Fruit fly (Drosophila melanogaster) whole organism, larva: ENCODE results near the gene tkv.

Source experiments
- noc ChIP-seq: fragments of 200-800 bp; sonication (Bioruptor generic); optimal IDR thresholded peaks from 3 replicates; lab custom pipeline; 2019; ENCODE audit warnings: missing biosample characterization, mild to moderate bottlenecking, missing genetic modification characterization, moderate library complexity

Gene tkv

dm6 chr2L:5252399-5253030, 18.7 kb downstream of the tkv start:
- no peak for TF ChIP-seq noc (tag; lab: Kevin White, UChicago)

DNA sequence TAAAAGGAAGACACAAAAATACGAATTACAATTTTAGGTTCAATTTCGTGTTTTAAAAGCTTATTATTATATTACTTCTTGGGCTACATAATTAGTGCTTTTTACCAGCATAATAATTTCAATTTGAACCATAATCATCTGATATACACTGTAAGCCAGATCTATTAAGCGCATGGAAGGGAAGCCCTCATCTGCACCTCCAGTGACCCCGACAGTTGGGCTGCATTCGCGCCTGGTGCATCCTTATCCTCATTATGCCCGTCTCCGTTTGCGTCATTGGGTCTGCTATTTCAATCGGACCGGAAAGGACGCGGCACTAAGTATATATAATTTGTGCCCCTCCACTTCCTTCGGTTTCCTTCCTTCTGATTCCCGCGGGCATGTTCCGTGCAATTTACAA, 19.5 kb downstream of the tkv start:
- no peak for TF ChIP-seq noc (tag; lab: Kevin White, UChicago)

DNA sequence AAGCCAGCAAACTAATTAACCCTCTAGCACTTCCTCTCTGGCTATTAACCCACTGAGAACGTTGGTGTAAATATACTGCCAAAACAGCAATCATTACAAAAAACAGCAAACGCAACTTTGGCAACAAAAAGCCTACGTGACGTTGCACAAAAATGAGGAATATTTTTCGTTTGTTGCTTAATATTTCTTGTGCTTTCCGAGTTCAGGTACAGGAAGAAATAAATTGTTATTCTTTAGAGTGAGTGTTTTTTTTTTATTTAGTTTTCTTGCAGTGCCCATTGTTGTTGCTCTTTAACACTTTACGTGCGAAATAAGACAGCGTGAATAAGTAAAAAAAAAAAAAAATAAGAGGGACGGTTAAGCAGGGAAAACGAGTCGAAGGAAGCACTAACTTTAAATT, 20.0 kb downstream of the tkv start:
- TF ChIP-seq noc (tag; lab: Kevin White, UChicago), result no peak

dm6 chr2L:5249766-5250165, 21.4 kb downstream of the tkv start:
- no peak for TF ChIP-seq noc (tag; lab: Kevin White, UChicago)

- TF ChIP-seq noc (tag; lab: Kevin White, UChicago), result no peak
Measured at dm6 chr2L:5248582-5248981, 22.6 kb downstream of the tkv start.

DNA sequence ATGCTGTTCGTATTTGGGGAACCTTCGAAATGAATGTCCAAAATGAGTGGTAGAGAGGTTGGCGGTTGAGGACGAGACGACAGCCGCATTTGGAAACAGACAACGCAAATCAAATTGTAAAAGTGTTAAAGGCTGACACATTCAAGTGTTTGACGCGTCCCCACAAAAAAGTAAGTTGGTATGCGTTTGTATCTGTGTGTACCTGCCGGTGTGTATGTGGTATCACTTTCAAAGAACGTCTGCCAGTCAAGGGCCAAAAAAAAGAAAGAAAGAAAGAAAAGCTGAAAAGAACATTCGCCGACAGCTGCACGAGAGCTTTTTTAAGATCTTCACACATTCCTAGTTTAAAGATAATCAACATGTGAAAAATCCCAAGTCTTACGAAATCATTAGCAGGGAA, 23.4 kb downstream of the tkv start:
- TF ChIP-seq noc (tag; lab: Kevin White, UChicago), result no peak

- TF ChIP-seq noc (tag; lab: Kevin White, UChicago), result no peak
Measured at dm6 chr2L:5247384-5247783, 23.8 kb downstream of the tkv start.

DNA sequence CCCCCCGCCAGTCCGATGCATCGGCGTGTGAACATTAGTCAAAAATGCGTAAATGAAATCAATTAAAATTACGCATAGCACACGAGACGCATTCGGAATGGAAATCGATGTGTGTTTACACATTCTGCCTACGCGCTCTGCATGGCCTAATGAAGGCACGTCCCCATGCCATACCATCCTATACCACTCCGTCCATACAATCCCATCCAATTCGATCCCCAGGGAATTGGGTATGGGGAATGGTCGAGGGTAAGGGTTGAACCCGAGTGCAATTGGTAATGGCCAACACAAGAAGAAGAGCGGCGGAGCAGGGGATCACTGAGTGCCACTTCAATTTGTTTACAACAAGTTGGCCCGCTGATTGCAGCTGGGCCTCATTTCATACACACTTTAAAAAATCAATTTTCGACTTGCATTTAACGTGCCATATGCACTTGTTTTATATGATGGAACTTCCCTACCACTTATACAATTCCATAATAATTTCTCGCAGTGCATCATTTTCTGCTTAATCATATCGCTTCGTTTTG, 25.8 kb downstream of the tkv start:
- no peak for TF ChIP-seq noc (tag; lab: Kevin White, UChicago)

- TF ChIP-seq noc (tag; lab: Kevin White, UChicago), result peak; percentile 92
Measured at dm6 chr2L:5242194-5242914, 28.8 kb downstream of the tkv start.

- TF ChIP-seq noc (tag; lab: Kevin White, UChicago), result no peak
Measured at dm6 chr2L:5240520-5240919, 30.7 kb downstream of the tkv start.

DNA sequence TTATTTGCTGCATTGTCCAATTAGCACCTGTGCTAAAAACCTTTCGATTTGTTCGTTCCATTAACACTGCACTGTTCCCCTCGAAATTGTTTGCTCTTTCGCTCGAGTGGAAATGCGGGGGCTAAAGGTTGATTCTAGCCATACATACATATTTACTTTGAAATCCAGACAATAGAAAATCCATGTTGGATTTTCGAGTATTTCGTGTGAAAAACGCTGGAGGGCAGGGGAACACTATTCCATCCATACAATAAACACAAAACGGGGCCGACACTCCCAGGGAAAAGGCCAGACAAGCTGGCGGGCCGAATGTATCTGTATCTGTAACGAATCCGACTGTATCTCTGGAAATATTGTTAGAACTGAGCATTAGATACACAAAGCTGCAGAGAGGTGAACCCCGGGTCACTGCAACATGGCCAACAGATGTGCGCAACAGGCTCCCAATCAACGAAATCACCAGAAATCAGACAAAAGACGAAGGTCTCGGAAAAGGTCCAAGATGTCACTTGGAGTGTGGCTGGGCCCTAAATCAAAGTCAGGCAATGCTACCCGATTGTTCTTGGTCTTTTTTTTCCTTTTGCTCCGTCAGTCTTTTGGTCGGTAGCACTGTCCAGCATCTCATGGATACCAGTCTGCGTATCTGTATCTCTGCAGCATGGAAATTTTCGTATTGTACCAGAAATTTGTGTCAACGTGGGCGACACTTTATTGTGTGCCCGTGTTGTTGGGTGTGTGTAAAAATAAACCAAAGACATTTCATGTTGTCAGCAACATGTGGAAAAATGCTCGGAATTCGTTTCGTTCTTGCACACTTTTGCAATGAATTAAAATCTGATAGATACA, 31.5 kb downstream of the tkv start:
- no peak for TF ChIP-seq noc (tag; lab: Kevin White, UChicago)

DNA sequence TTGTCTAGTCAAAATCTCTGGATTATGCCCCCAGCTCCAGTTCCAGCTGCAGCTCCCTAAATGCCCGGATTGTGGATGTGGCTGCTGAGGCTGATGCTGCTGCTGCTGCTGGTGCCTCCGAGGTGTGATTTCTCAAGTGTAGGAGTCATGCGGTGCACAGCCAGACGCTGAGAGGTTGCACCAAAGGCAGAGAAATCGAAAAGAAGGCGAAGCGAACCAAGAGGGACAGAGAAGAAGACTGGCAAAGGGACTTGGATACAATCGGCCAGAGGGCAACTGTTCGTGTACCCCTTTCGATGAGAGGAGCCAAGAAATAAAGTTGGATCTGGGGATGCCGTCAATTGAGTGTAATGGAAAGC, 32.6 kb downstream of the tkv start:
- no peak for TF ChIP-seq noc (tag; lab: Kevin White, UChicago)

dm6 chr2L:5237899-5238566, 33.2 kb downstream of the tkv start:
- TF ChIP-seq noc (tag; lab: Kevin White, UChicago), result peak; percentile 35

dm6 chr2L:5237175-5237753, 33.9 kb downstream of the tkv start:
- TF ChIP-seq noc (tag; lab: Kevin White, UChicago), result peak; percentile 13

DNA sequence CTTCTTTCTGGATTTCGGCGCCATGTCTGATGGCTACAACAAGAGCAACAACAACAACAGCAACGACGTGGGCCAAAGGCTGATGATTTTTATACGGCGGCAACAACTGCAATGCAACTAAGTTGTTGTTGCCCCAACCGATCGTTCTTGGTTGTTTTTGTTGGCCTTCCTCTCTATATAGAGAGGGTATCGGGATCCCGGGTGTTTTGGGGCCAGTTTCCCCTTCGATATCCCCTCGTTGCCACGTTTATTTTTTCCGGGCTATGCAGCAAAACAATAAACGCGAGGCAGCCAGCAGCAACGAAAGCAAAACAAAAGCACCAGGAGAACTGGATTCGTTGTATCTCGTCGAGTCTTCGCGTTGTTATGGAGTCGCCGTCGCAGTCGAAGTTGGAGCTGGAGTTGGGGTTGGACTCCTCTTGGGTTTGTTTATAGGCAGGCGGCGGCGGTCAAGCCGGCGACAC, 34.8 kb downstream of the tkv start:
- TF ChIP-seq noc (tag; lab: Kevin White, UChicago), result no peak
